Worm (Caenorhabditis elegans): Measurements from ENCODE around the gene C29F5.1.

ce11 chrII:6309198-6309597 is 5.9 kb downstream of the C29F5.1 start, which contains the start of gene glb-10:
- no peak for TF ChIP-seq elt-2 (tag; optimal IDR thresholded peaks at IDR 0.05)
- no peak for TF ChIP-seq mep-1 (tag; optimal IDR thresholded peaks at IDR 0.05)
- TF ChIP-seq pax-3 (tag; optimal IDR thresholded peaks at IDR 0.05) = no peak
- TF ChIP-seq skn-1 (tag; optimal IDR thresholded peaks at IDR 0.05) = no peak
- no peak for TF ChIP-seq ama-1 (optimal IDR thresholded peaks at IDR 0.05)

All from whole organism, L1 larva.